Fruit fly (Drosophila melanogaster) whole organism, embryonic: Measurements from ENCODE around the gene Zip89B.

Experiments
- Atf6 ChIP-seq: fragments of 200-800 bp; sonication (Bioruptor generic); IDR thresholded peaks from 2 replicates; pipeline ENCODE4 v1.3.6; 2022; ENCODE audit warnings: missing biosample characterization, missing genetic modification characterization
- Blimp-1 ChIP-seq: fragments of 200-800 bp; sonication (Bioruptor generic); optimal IDR thresholded peaks from 3 replicates; lab custom pipeline; 2018; ENCODE audit warnings: missing biosample characterization, missing genetic modification characterization, mild to moderate bottlenecking, moderate library complexity, missing genetic modification reagents
- CG10543 ChIP-seq: fragments of 200-800 bp; sonication (Bioruptor generic); optimal IDR thresholded peaks from 3 replicates; lab custom pipeline; 2017; ENCODE audit warnings: missing biosample characterization, mild to moderate bottlenecking, missing genetic modification characterization, moderate library complexity
- CG10565 ChIP-seq: fragments of 200-800 bp; sonication (Bioruptor generic); optimal IDR thresholded peaks from 3 replicates; lab custom pipeline; 2016; ENCODE audit warnings: missing biosample characterization, mild to moderate bottlenecking, missing genetic modification characterization
- CG11696 ChIP-seq: fragments of 200-800 bp; sonication (Bioruptor generic); IDR thresholded peaks from 2 replicates; pipeline ENCODE4 v1.3.6; 2022; ENCODE audit warnings: missing biosample characterization, missing genetic modification characterization
- CG1233 ChIP-seq: fragments of 200-800 bp; sonication (Bioruptor generic); optimal IDR thresholded peaks from 4 replicates; lab custom pipeline; 2018; ENCODE audit warnings: missing biosample characterization, mild to moderate bottlenecking, missing genetic modification characterization
- CG13424 ChIP-seq: fragments of 200-800 bp; sonication (Bioruptor generic); optimal IDR thresholded peaks from 2 replicates; lab custom pipeline; 2019; ENCODE audit warnings: missing biosample characterization, mild to moderate bottlenecking, missing genetic modification characterization, moderate library complexity
- CG13775 ChIP-seq: fragments of 200-800 bp; sonication (Bioruptor generic); optimal IDR thresholded peaks from 3 replicates; lab custom pipeline; 2017; ENCODE audit warnings: missing biosample characterization, mild to moderate bottlenecking, missing genetic modification characterization
- CG1647 ChIP-seq: fragments of 200-800 bp; sonication (Bioruptor generic); optimal IDR thresholded peaks from 3 replicates; lab custom pipeline; 2016; ENCODE audit warnings: missing biosample characterization, missing genetic modification characterization
- CG16779 ChIP-seq: fragments of 200-800 bp; sonication (Bioruptor generic); IDR thresholded peaks from 2 replicates; pipeline ENCODE4 v1.3.6; 2022; ENCODE audit warnings: missing biosample characterization, missing genetic modification characterization
- CG17186 ChIP-seq: fragments of 200-800 bp; sonication (Bioruptor generic); optimal IDR thresholded peaks from 3 replicates; lab custom pipeline; 2017; ENCODE audit warnings: missing biosample characterization, missing genetic modification reagents, missing genetic modification characterization
- CG2712 ChIP-seq: fragments of 200-800 bp; optimal IDR thresholded peaks from 3 replicates; lab custom pipeline; 2019; ENCODE audit warnings: missing biosample characterization, mild to moderate bottlenecking, missing genetic modification characterization, moderate library complexity
- CG30431 ChIP-seq: fragments of 200-800 bp; sonication (Bioruptor generic); optimal IDR thresholded peaks from 2 replicates; lab custom pipeline; 2017; ENCODE audit warnings: missing biosample characterization, missing genetic modification characterization
- CG3407 ChIP-seq: fragments of 200-800 bp; sonication (Bioruptor generic); optimal IDR thresholded peaks from 2 replicates; lab custom pipeline; 2018; ENCODE audit warnings: missing biosample characterization, mild to moderate bottlenecking, missing genetic modification characterization
- CG4282 ChIP-seq: fragments of 200-800 bp; sonication (Bioruptor generic); optimal IDR thresholded peaks from 2 replicates; lab custom pipeline; 2016; ENCODE audit warnings: missing biosample characterization, missing genetic modification characterization
- CG6175 ChIP-seq: fragments of 200-800 bp; sonication (Bioruptor generic); IDR thresholded peaks from 3 replicates; pipeline ENCODE4 v1.3.6; 2022; ENCODE audit warnings: missing biosample characterization, missing genetic modification characterization
- CG7928 ChIP-seq: fragments of 200-800 bp; sonication (Bioruptor generic); optimal IDR thresholded peaks from 2 replicates; lab custom pipeline; 2017; ENCODE audit warnings: missing biosample characterization, mild to moderate bottlenecking, missing genetic modification characterization
- D19A ChIP-seq: fragments of 200-800 bp; optimal IDR thresholded peaks from 3 replicates; lab custom pipeline; 2019; ENCODE audit warnings: missing biosample characterization, mild to moderate bottlenecking, missing genetic modification characterization, moderate library complexity
- D19B ChIP-seq: fragments of 200-800 bp; sonication (Bioruptor generic); optimal IDR thresholded peaks from 2 replicates; lab custom pipeline; 2017; ENCODE audit warnings: missing biosample characterization, mild to moderate bottlenecking, missing genetic modification characterization
- Dfd ChIP-seq, 2 experiments: fragments of >200 bp; optimal IDR thresholded peaks; 2 replicates each; lab custom pipeline; 2017; ENCODE audit warnings: missing biosample characterization in 2 of 2, missing genetic modification characterization in 2 of 2
- Dp ChIP-seq: fragments of 200-800 bp; sonication (Bioruptor generic); optimal IDR thresholded peaks from 2 replicates; lab custom pipeline; 2018; ENCODE audit warnings: missing biosample characterization, mild to moderate bottlenecking, missing genetic modification characterization, moderate library complexity
- MESR4 ChIP-seq: fragments of 200-800 bp; sonication (Bioruptor generic); optimal IDR thresholded peaks from 2 replicates; lab custom pipeline; 2018; ENCODE audit warnings: missing biosample characterization, mild to moderate bottlenecking, missing genetic modification characterization, moderate library complexity
- Meics ChIP-seq: fragments of 200-800 bp; sonication (Bioruptor generic); optimal IDR thresholded peaks from 2 replicates; lab custom pipeline; 2017; ENCODE audit warnings: missing biosample characterization, mild to moderate bottlenecking, missing genetic modification characterization
- NC2α ChIP-seq: fragments of 200-800 bp; sonication (Bioruptor generic); optimal IDR thresholded peaks from 2 replicates; lab custom pipeline; 2016; ENCODE audit warnings: missing biosample characterization, missing genetic modification characterization
- Nf-YA ChIP-seq: fragments of 200-800 bp; sonication (Bioruptor generic); IDR thresholded peaks from 2 replicates; pipeline ENCODE4 v1.3.6; 2022; ENCODE audit warnings: missing biosample characterization, missing genetic modification characterization
- Nf-YC ChIP-seq: fragments of 200-800 bp; optimal IDR thresholded peaks from 3 replicates; lab custom pipeline; 2019; ENCODE audit warnings: missing biosample characterization, mild to moderate bottlenecking, missing genetic modification characterization, moderate library complexity
- Oli ChIP-seq: fragments of 200-800 bp; sonication (Bioruptor generic); optimal IDR thresholded peaks from 2 replicates; lab custom pipeline; 2018; ENCODE audit warnings: missing biosample characterization, mild to moderate bottlenecking, missing genetic modification characterization, moderate library complexity
- Pdp1 ChIP-seq, 2 experiments: fragments of 200-800 bp; sonication (Bioruptor generic); optimal IDR thresholded peaks; 3 replicates each; lab custom pipeline; 2016; ENCODE audit warnings: missing biosample characterization in 2 of 2, missing genetic modification characterization in 2 of 2, mild to moderate bottlenecking in 1 of 2, moderate library complexity in 1 of 2
- Sox102F ChIP-seq: fragments of 200-800 bp; sonication (Bioruptor generic); optimal IDR thresholded peaks from 2 replicates; lab custom pipeline; 2018; ENCODE audit warnings: missing biosample characterization, mild to moderate bottlenecking, missing genetic modification characterization, moderate library complexity
- YL-1 ChIP-seq: fragments of 200-800 bp; sonication (Bioruptor generic); optimal IDR thresholded peaks from 3 replicates; lab custom pipeline; 2017; ENCODE audit warnings: missing biosample characterization, mild to moderate bottlenecking, missing genetic modification characterization
- ash1 ChIP-seq: fragments of 200-800 bp; sonication (Bioruptor generic); optimal IDR thresholded peaks from 2 replicates; lab custom pipeline; 2018; ENCODE audit warnings: missing biosample characterization, mild to moderate bottlenecking, missing genetic modification characterization
- ci ChIP-seq: fragments of 200-800 bp; sonication (Bioruptor generic); IDR thresholded peaks from 3 replicates; pipeline ENCODE4 v1.3.6; 2022; ENCODE audit warnings: missing biosample characterization, missing genetic modification characterization
- disco-r ChIP-seq: fragments of 200-800 bp; sonication (Bioruptor generic); optimal IDR thresholded peaks from 2 replicates; lab custom pipeline; 2016; ENCODE audit warnings: missing biosample characterization, missing genetic modification characterization
- en ChIP-seq: fragments of 200-800 bp; sonication (Bioruptor generic); optimal IDR thresholded peaks from 2 replicates; lab custom pipeline; 2016; ENCODE audit warnings: missing biosample characterization, missing genetic modification characterization
- exex ChIP-seq: fragments of 200-800 bp; sonication (Bioruptor generic); optimal IDR thresholded peaks from 4 replicates; lab custom pipeline; 2018; ENCODE audit warnings: missing biosample characterization, mild to moderate bottlenecking, missing genetic modification characterization, moderate library complexity
- eyg ChIP-seq: fragments of 200-800 bp; sonication (Bioruptor generic); optimal IDR thresholded peaks from 3 replicates; lab custom pipeline; 2016; ENCODE audit warnings: missing biosample characterization, missing genetic modification characterization
- jumu ChIP-seq: fragments of 200-800 bp; sonication (Bioruptor generic); optimal IDR thresholded peaks from 3 replicates; lab custom pipeline; 2016; ENCODE audit warnings: missing biosample characterization, missing genetic modification characterization
- lbe ChIP-seq: fragments of 200-800 bp; sonication (Bioruptor generic); optimal IDR thresholded peaks from 2 replicates; lab custom pipeline; 2016; ENCODE audit warnings: missing biosample characterization, mild to moderate bottlenecking, missing genetic modification characterization
- nmo ChIP-seq: fragments of 200-800 bp; sonication (Bioruptor generic); optimal IDR thresholded peaks from 2 replicates; lab custom pipeline; 2018; ENCODE audit warnings: missing biosample characterization, mild to moderate bottlenecking, missing genetic modification characterization, moderate library complexity
- odd ChIP-seq: fragments of 200-800 bp; sonication (Bioruptor generic); optimal IDR thresholded peaks from 2 replicates; lab custom pipeline; 2017; ENCODE audit warnings: missing biosample characterization, mild to moderate bottlenecking, missing genetic modification characterization
- otp ChIP-seq: fragments of 200-800 bp; sonication (Bioruptor generic); IDR thresholded peaks from 3 replicates; pipeline ENCODE4, ENCODE4 v1.3.6; 2022; ENCODE audit warnings: missing biosample characterization, missing genetic modification characterization
- prd ChIP-seq, 3 experiments: fragments of >200 bp in 2 of 3; fragments of 200-800 bp in 1 of 3; sonication (Bioruptor generic) in 1 of 3; optimal IDR thresholded peaks in 2 of 3; IDR thresholded peaks in 1 of 3; 2 replicates in 2 of 3; 3 replicates in 1 of 3; pipeline versions ENCODE4 v1.3.6 to Lab custom; 2017 to 2022; ENCODE audit warnings: missing biosample characterization in 1 of 3, missing genetic modification characterization in 1 of 3
- pzg ChIP-seq: fragments of 200-800 bp; sonication (Bioruptor generic); optimal IDR thresholded peaks from 3 replicates; lab custom pipeline; 2018; ENCODE audit warnings: missing biosample characterization, mild to moderate bottlenecking, missing genetic modification characterization, moderate library complexity
- rib ChIP-seq: fragments of 200-800 bp; sonication (Bioruptor generic); IDR thresholded peaks from 2 replicates; pipeline ENCODE4 v1.3.6; 2022; ENCODE audit warnings: missing biosample characterization, missing genetic modification characterization
- schlank ChIP-seq: fragments of 200-800 bp; sonication (Bioruptor generic); optimal IDR thresholded peaks from 2 replicates; lab custom pipeline; 2018; ENCODE audit warnings: missing biosample characterization, mild to moderate bottlenecking, missing genetic modification characterization
- tap ChIP-seq: fragments of 200-800 bp; optimal IDR thresholded peaks from 3 replicates; lab custom pipeline; 2019; ENCODE audit warnings: missing biosample characterization, mild to moderate bottlenecking, missing genetic modification characterization, moderate library complexity
- tup ChIP-seq: fragments of 200-800 bp; sonication (Bioruptor generic); optimal IDR thresholded peaks from 2 replicates; lab custom pipeline; 2016; ENCODE audit warnings: missing biosample characterization, mild to moderate bottlenecking, missing genetic modification characterization, moderate library complexity
- unpg ChIP-seq: fragments of 200-800 bp; sonication (Bioruptor generic); optimal IDR thresholded peaks from 3 replicates; lab custom pipeline; 2018; ENCODE audit warnings: missing biosample characterization, mild to moderate bottlenecking, missing genetic modification characterization, moderate library complexity

Zip89B gene

DNA sequence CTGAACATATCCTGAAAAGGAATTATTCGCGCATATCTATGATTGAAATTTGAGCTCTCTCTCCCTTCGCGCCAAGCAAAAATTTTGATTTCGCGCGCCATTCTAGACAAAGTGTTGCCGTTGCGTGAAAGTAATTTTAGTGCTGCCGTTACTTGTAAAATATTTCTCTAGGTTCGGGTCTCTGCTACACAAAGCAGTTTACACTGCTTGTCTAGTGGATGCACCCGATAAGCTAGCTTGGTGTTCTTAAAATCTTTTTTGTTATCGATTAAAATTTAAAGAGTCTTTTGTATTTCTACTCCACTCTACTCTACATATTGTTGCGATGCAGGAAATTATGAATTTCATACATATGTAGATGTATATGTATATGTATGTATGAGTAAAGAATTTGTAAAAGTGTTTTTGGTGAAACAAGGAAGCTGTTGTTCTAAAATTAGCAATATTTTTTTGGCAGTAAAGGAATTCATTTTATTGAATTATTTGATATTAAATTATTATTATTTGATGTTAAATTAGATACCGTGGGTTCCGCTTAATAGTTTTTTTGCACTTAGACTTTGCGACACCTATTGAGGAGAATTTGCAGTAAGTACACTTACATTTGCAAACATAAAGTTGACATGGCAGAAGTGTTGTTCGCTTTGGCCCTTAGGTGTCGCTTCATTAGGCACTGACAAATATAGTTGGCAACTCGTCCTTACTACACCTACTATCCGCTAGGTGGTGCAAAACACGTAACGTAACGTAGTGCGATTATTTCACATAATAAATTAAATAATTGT is 45.0 kb upstream of the Zip89B start (continued):
- TF ChIP-seq MESR4 (peak; percentile 10), CG13424 (tag; lab: Kevin White, UChicago) (peak; percentile 58), prd (optimal IDR thresholded peaks at IDR 0.05; lab: Kevin White, UChicago) (no peak), prd (GFP tag; IDR thresholded peaks at IDR 0.05; lab: Robert Waterston, UW) (peak; percentile 69), CG3407 (GFP tag; lab: Kevin White, UChicago) (peak; percentile 74), Pdp1 (GFP tag; optimal IDR thresholded peaks at IDR 0.05; lab: Kevin White, UChicago) (peak; percentile 67 to 76), tap (tag; lab: Kevin White, UChicago) (no peak), ash1 (GFP tag; lab: Kevin White, UChicago) (peak; percentile 28), CG2712 (tag; lab: Kevin White, UChicago) (peak; percentile 65), Meics (no peak), otp (GFP tag; lab: Robert Waterston, UW) (peak; percentile 55), D19A (peak; percentile 31), exex (tag; lab: Kevin White, UChicago) (no peak), eyg (GFP tag; lab: Kevin White, UChicago) (peak; percentile 40), schlank (no peak), Sox102F (GFP tag; lab: Kevin White, UChicago) (no peak), Dp (GFP tag; lab: Kevin White, UChicago) (peak; percentile 99), Blimp-1 (GFP tag; lab: Kevin White, UChicago) (no peak), en (GFP tag; lab: Kevin White, UChicago) (peak; percentile 42), disco-r (GFP tag; lab: Kevin White, UChicago) (peak; percentile 46), nmo (peak; percentile 43), jumu (GFP tag; lab: Kevin White, UChicago) (peak; percentile 62), CG30431 (GFP tag; lab: Kevin White, UChicago) (peak; percentile 62), NC2α (GFP tag; lab: Kevin White, UChicago) (peak; percentile 24), Dfd (GFP tag; optimal IDR thresholded peaks at IDR 0.05; lab: Kevin White, UChicago) (peak in 1 of 2 experiments; percentile 7), lbe (GFP tag; lab: Kevin White, UChicago) (peak; percentile 63), unpg (GFP tag; lab: Kevin White, UChicago) (peak; percentile 70), CG11696 (GFP tag; lab: Robert Waterston, UW) (peak; percentile 46; the same call in 1 of the 2 replicates), ci (GFP tag; lab: Robert Waterston, UW) (peak; percentile 94), odd (no peak), CG1647 (peak; percentile 37), YL-1 (GFP tag; lab: Kevin White, UChicago) (no peak), Nf-YA (GFP tag; lab: Robert Waterston, UW) (no peak), Oli (tag; lab: Kevin White, UChicago) (peak; percentile 50), D19B (GFP tag; lab: Kevin White, UChicago) (no peak), CG4282 (GFP tag; lab: Kevin White, UChicago) (no peak), CG1233 (GFP tag; lab: Kevin White, UChicago) (peak; percentile 72), pzg (GFP tag; lab: Kevin White, UChicago) (peak; percentile 94), Atf6 (GFP tag; lab: Robert Waterston, UW) (no peak), CG10565 (peak; percentile 1), rib (no peak), CG10543 (peak; percentile 54), CG16779 (GFP tag; lab: Robert Waterston, UW) (peak; percentile 68), CG7928 (GFP tag; lab: Kevin White, UChicago) (no peak), CG6175 (GFP tag; lab: Robert Waterston, UW) (no peak), CG13775 (GFP tag; lab: Kevin White, UChicago) (peak; percentile 58), CG17186 (no peak), Nf-YC (tag; lab: Kevin White, UChicago) (peak; percentile 33), tup (no peak)
